Fruit fly (Drosophila melanogaster) whole organism, embryonic: ENCODE results near the gene CG13131.

Experiments
- Abd-B ChIP-seq: fragments of 200-800 bp; sonication (Bioruptor generic); optimal IDR thresholded peaks from 2 replicates; lab custom pipeline; 2018; ENCODE audit warnings: missing biosample characterization, mild to moderate bottlenecking, missing genetic modification characterization, moderate library complexity
- B-H1 ChIP-seq: fragments of 200-800 bp; sonication (Bioruptor generic); IDR thresholded peaks from 3 replicates; pipeline ENCODE4 v1.3.6; 2022; ENCODE audit warnings: missing biosample characterization, missing genetic modification characterization
- CG10654 ChIP-seq: fragments of 200-800 bp; sonication (Bioruptor generic); optimal IDR thresholded peaks from 2 replicates; lab custom pipeline; 2016; ENCODE audit warnings: missing biosample characterization, missing genetic modification characterization
- CG11560 ChIP-seq: fragments of 200-800 bp; sonication (Bioruptor generic); IDR thresholded peaks from 3 replicates; pipeline ENCODE4 v1.3.6; 2022; ENCODE audit warnings: missing biosample characterization, missing genetic modification characterization
- CG12071 ChIP-seq: fragments of 200-800 bp; sonication (Bioruptor generic); optimal IDR thresholded peaks from 3 replicates; lab custom pipeline; 2018; ENCODE audit warnings: missing biosample characterization, mild to moderate bottlenecking, missing genetic modification characterization
- CG12769 ChIP-seq: fragments of 200-800 bp; sonication (Bioruptor generic); optimal IDR thresholded peaks from 2 replicates; lab custom pipeline; 2019; ENCODE audit warnings: missing biosample characterization, mild to moderate bottlenecking, missing genetic modification characterization, moderate library complexity
- CG12942 ChIP-seq: fragments of 200-800 bp; sonication (Bioruptor generic); optimal IDR thresholded peaks from 3 replicates; lab custom pipeline; 2016; ENCODE audit warnings: missing biosample characterization, missing genetic modification characterization
- CG15269 ChIP-seq: fragments of 200-800 bp; sonication (Bioruptor generic); optimal IDR thresholded peaks from 2 replicates; lab custom pipeline; 2018; ENCODE audit warnings: missing biosample characterization, mild to moderate bottlenecking, missing genetic modification characterization, moderate library complexity
- CG15601 ChIP-seq: fragments of 200-800 bp; sonication (Bioruptor generic); optimal IDR thresholded peaks from 3 replicates; lab custom pipeline; 2019; ENCODE audit warnings: missing biosample characterization, mild to moderate bottlenecking, missing genetic modification characterization, moderate library complexity
- CG3065 ChIP-seq: fragments of 200-800 bp; sonication (Bioruptor generic); optimal IDR thresholded peaks from 2 replicates; lab custom pipeline; 2016; ENCODE audit warnings: missing biosample characterization, missing genetic modification characterization
- CG34422 ChIP-seq: fragments of 200-800 bp; sonication (Bioruptor generic); IDR thresholded peaks from 3 replicates; pipeline ENCODE4 v1.3.6; 2022; ENCODE audit warnings: missing biosample characterization, missing genetic modification characterization
- CG4404 ChIP-seq: fragments of 200-800 bp; sonication (Bioruptor generic); IDR thresholded peaks from 2 replicates; pipeline ENCODE4 v1.3.6; 2022; ENCODE audit warnings: missing biosample characterization, missing genetic modification characterization
- CG8924 ChIP-seq: fragments of 200-800 bp; optimal IDR thresholded peaks from 3 replicates; lab custom pipeline; 2019; ENCODE audit warnings: missing biosample characterization, mild to moderate bottlenecking, missing genetic modification characterization, moderate library complexity
- CG9609 ChIP-seq: fragments of 200-800 bp; sonication (Bioruptor generic); optimal IDR thresholded peaks from 3 replicates; lab custom pipeline; 2016; ENCODE audit warnings: missing biosample characterization, missing genetic modification characterization
- CTCF ChIP-seq: fragments of 200-800 bp; sonication (Bioruptor generic); optimal IDR thresholded peaks from 2 replicates; lab custom pipeline; 2017; ENCODE audit warnings: missing biosample characterization, mild to moderate bottlenecking, missing genetic modification characterization, moderate library complexity
- CoRest ChIP-seq: fragments of 200-800 bp; sonication (Bioruptor generic); optimal IDR thresholded peaks from 3 replicates; lab custom pipeline; 2018; ENCODE audit warnings: missing biosample characterization, mild to moderate bottlenecking, missing genetic modification characterization, moderate library complexity
- Dbx ChIP-seq: fragments of 200-800 bp; sonication (Bioruptor generic); IDR thresholded peaks from 3 replicates; pipeline ENCODE4 v1.3.6; 2022; ENCODE audit warnings: missing biosample characterization, missing genetic modification characterization
- Drgx ChIP-seq: fragments of 200-800 bp; sonication (Bioruptor generic); IDR thresholded peaks from 2 replicates; pipeline ENCODE4 v1.3.6; 2022; ENCODE audit warnings: missing biosample characterization, missing genetic modification characterization
- H2.0 ChIP-seq: fragments of 200-800 bp; sonication (Bioruptor generic); IDR thresholded peaks from 2 replicates; pipeline ENCODE4 v1.3.6; 2022; ENCODE audit warnings: missing biosample characterization, missing genetic modification characterization
- HLH3B ChIP-seq: fragments of 200-800 bp; sonication (Bioruptor generic); IDR thresholded peaks from 2 replicates; pipeline ENCODE4 v1.3.6; 2022; ENCODE audit warnings: missing biosample characterization, missing genetic modification characterization
- Lpt ChIP-seq: fragments of >200 bp; optimal IDR thresholded peaks from 2 replicates; lab custom pipeline; 2018; ENCODE audit warnings: missing biosample characterization, missing genetic modification characterization
- NC2α ChIP-seq: fragments of 200-800 bp; sonication (Bioruptor generic); optimal IDR thresholded peaks from 2 replicates; lab custom pipeline; 2016; ENCODE audit warnings: missing biosample characterization, missing genetic modification characterization
- Nf-YA ChIP-seq: fragments of 200-800 bp; sonication (Bioruptor generic); IDR thresholded peaks from 2 replicates; pipeline ENCODE4 v1.3.6; 2022; ENCODE audit warnings: missing biosample characterization, missing genetic modification characterization
- Ravus ChIP-seq: fragments of 200-800 bp; sonication (Bioruptor generic); IDR thresholded peaks from 2 replicates; pipeline ENCODE4 v1.3.6; 2022; ENCODE audit warnings: missing biosample characterization, missing genetic modification characterization
- Ssrp ChIP-seq: fragments of 200-800 bp; sonication (Bioruptor generic); optimal IDR thresholded peaks from 2 replicates; lab custom pipeline; 2018; ENCODE audit warnings: missing biosample characterization, mild to moderate bottlenecking, missing genetic modification characterization, moderate library complexity
- ara ChIP-seq: fragments of 200-800 bp; sonication (Bioruptor generic); IDR thresholded peaks from 2 replicates; pipeline ENCODE4 v1.3.6; 2022; ENCODE audit warnings: missing biosample characterization, missing genetic modification characterization
- chn ChIP-seq: fragments of 200-800 bp; sonication (Bioruptor generic); optimal IDR thresholded peaks from 2 replicates; lab custom pipeline; 2016; ENCODE audit warnings: missing biosample characterization, missing genetic modification characterization
- ci ChIP-seq: fragments of 200-800 bp; sonication (Bioruptor generic); IDR thresholded peaks from 3 replicates; pipeline ENCODE4 v1.3.6; 2022; ENCODE audit warnings: missing biosample characterization, missing genetic modification characterization
- croc ChIP-seq: fragments of 200-800 bp; sonication (Bioruptor generic); conservative IDR thresholded peaks from 3 replicates; pipeline ENCODE4 v1.3.6; 2022; ENCODE audit warnings: missing biosample characterization, missing genetic modification characterization
- crp ChIP-seq, 2 experiments: fragments of 200-800 bp; sonication (Bioruptor generic); optimal IDR thresholded peaks; 2 replicates in 1 of 2; 3 replicates in 1 of 2; lab custom pipeline; 2017; ENCODE audit warnings: missing biosample characterization in 2 of 2, missing genetic modification characterization in 2 of 2, mild to moderate bottlenecking in 1 of 2, moderate library complexity in 1 of 2
- dimm ChIP-seq: fragments of 200-800 bp; sonication (Bioruptor generic); IDR thresholded peaks from 2 replicates; pipeline ENCODE4 v1.3.6; 2022; ENCODE audit warnings: missing biosample characterization, missing genetic modification characterization
- dysf ChIP-seq: fragments of 200-800 bp; sonication (Bioruptor generic); IDR thresholded peaks from 3 replicates; pipeline ENCODE4 v1.3.6; 2022; ENCODE audit warnings: missing biosample characterization, missing genetic modification characterization
- ems ChIP-seq: fragments of 200-800 bp; sonication (Bioruptor generic); optimal IDR thresholded peaks from 3 replicates; lab custom pipeline; 2016; ENCODE audit warnings: missing biosample characterization, missing genetic modification characterization
- esg ChIP-seq: fragments of 200-800 bp; sonication (Bioruptor generic); conservative IDR thresholded peaks from 2 replicates; pipeline ENCODE4 v1.3.6; 2022; ENCODE audit warnings: missing biosample characterization, missing genetic modification characterization
- ewg ChIP-seq: fragments of 200-800 bp; sonication (Bioruptor generic); optimal IDR thresholded peaks from 3 replicates; lab custom pipeline; 2017; ENCODE audit warnings: mild to moderate bottlenecking, missing biosample characterization, missing genetic modification reagents, missing genetic modification characterization
- gt ChIP-seq: fragments of 200-800 bp; sonication (Bioruptor generic); IDR thresholded peaks from 2 replicates; pipeline ENCODE4 v1.3.6; 2022; ENCODE audit warnings: missing biosample characterization, missing genetic modification characterization
- her ChIP-seq: fragments of 200-800 bp; sonication (Bioruptor generic); optimal IDR thresholded peaks from 2 replicates; lab custom pipeline; 2016; ENCODE audit warnings: missing biosample characterization, missing genetic modification characterization
- lmd ChIP-seq: fragments of 200-800 bp; sonication (Bioruptor generic); IDR thresholded peaks from 2 replicates; pipeline ENCODE4 v1.3.6; 2022; ENCODE audit warnings: missing biosample characterization, missing genetic modification characterization
- nerfin-1 ChIP-seq: fragments of 200-800 bp; sonication (Bioruptor generic); optimal IDR thresholded peaks from 3 replicates; lab custom pipeline; 2019; ENCODE audit warnings: missing biosample characterization, mild to moderate bottlenecking, missing genetic modification characterization, moderate library complexity
- nmo ChIP-seq: fragments of 200-800 bp; sonication (Bioruptor generic); optimal IDR thresholded peaks from 2 replicates; lab custom pipeline; 2018; ENCODE audit warnings: missing biosample characterization, mild to moderate bottlenecking, missing genetic modification characterization, moderate library complexity
- otp ChIP-seq: fragments of 200-800 bp; sonication (Bioruptor generic); IDR thresholded peaks from 3 replicates; pipeline ENCODE4, ENCODE4 v1.3.6; 2022; ENCODE audit warnings: missing biosample characterization, missing genetic modification characterization
- phol ChIP-seq: fragments of 200-800 bp; sonication (Bioruptor generic); optimal IDR thresholded peaks from 3 replicates; lab custom pipeline; 2018; ENCODE audit warnings: missing biosample characterization, mild to moderate bottlenecking, missing genetic modification characterization, moderate library complexity
- tap ChIP-seq: fragments of 200-800 bp; optimal IDR thresholded peaks from 3 replicates; lab custom pipeline; 2019; ENCODE audit warnings: missing biosample characterization, mild to moderate bottlenecking, missing genetic modification characterization, moderate library complexity
- tin ChIP-seq: fragments of 200-800 bp; sonication (Bioruptor generic); optimal IDR thresholded peaks from 3 replicates; lab custom pipeline; 2016; ENCODE audit warnings: missing biosample characterization, missing genetic modification characterization
- toy ChIP-seq: fragments of 200-800 bp; sonication (Bioruptor generic); IDR thresholded peaks from 2 replicates; pipeline ENCODE4 v1.3.6; 2022; ENCODE audit warnings: missing biosample characterization, missing genetic modification characterization
- trem ChIP-seq: fragments of 200-800 bp; optimal IDR thresholded peaks from 3 replicates; lab custom pipeline; 2019; ENCODE audit warnings: missing biosample characterization, mild to moderate bottlenecking, missing genetic modification characterization, moderate library complexity
- trh ChIP-seq: fragments of 200-800 bp; sonication (Bioruptor generic); optimal IDR thresholded peaks from 2 replicates; lab custom pipeline; 2016; ENCODE audit warnings: missing biosample characterization, missing genetic modification characterization
- ttk ChIP-seq: fragments of 200-800 bp; sonication (Bioruptor generic); IDR thresholded peaks from 2 replicates; pipeline ENCODE4 v2.1.2; 2022; ENCODE audit warnings: missing biosample characterization, missing genetic modification characterization
- yki ChIP-seq: fragments of >200 bp; optimal IDR thresholded peaks from 3 replicates; lab custom pipeline; 2018
- zfh1 ChIP-seq: fragments of 200-800 bp; sonication (Bioruptor generic); IDR thresholded peaks from 3 replicates; pipeline ENCODE4 v1.3.6; 2022; ENCODE audit warnings: missing biosample characterization, missing genetic modification characterization

Gene CG13131

dm6 chr2L:9986402-9987350 lies 30.6 kb downstream of the CG13131 start (continued):
- TF ChIP-seq Lpt (GFP tag; lab: Kevin White, UChicago): no peak
- TF ChIP-seq ara (GFP tag; lab: Robert Waterston, UW): peak; percentile 74
- no peak for TF ChIP-seq toy (GFP tag; lab: Robert Waterston, UW)
- peak; percentile 21 for TF ChIP-seq Abd-B
- no peak for TF ChIP-seq Ravus (GFP tag; lab: Robert Waterston, UW)
- peak; percentile 18 for TF ChIP-seq CG15601
- peak; percentile 41 for TF ChIP-seq CG12071 (GFP tag; lab: Kevin White, UChicago)
- peak; percentile 67 for TF ChIP-seq phol
- no peak for TF ChIP-seq Nf-YA (GFP tag; lab: Robert Waterston, UW)
- TF ChIP-seq crp (GFP tag; optimal IDR thresholded peaks at IDR 0.05; lab: Kevin White, UChicago): no peak
- peak; percentile 59; the same call in 2 of the 3 replicates for TF ChIP-seq CG34422 (GFP tag; lab: Robert Waterston, UW)
- TF ChIP-seq chn (GFP tag; lab: Kevin White, UChicago): no peak
- TF ChIP-seq H2.0 (GFP tag; lab: Robert Waterston, UW): 0 out of 2 replicates have a peak, but pooled peaks have one; percentile 48
- TF ChIP-seq her: no peak
- peak; percentile 58 for TF ChIP-seq tap (tag; lab: Kevin White, UChicago)
- TF ChIP-seq CG11560 (tag; lab: Robert Waterston, UW): 0 out of 3 replicates have a peak, but pooled peaks have one; percentile 11
- peak; percentile 79 for TF ChIP-seq ci
- TF ChIP-seq Drgx (GFP tag; lab: Robert Waterston, UW): peak; percentile 94
- no peak for TF ChIP-seq Dbx (GFP tag; lab: Robert Waterston, UW)
- TF ChIP-seq CG8924 (tag; lab: Kevin White, UChicago): peak; percentile 22
- peak; percentile 82 for TF ChIP-seq ttk (GFP tag; lab: Robert Waterston, UW)
- peak; percentile 68 for TF ChIP-seq croc (GFP tag; lab: Robert Waterston, UW)
- TF ChIP-seq yki (lab: Kevin White, UChicago): no peak
- TF ChIP-seq nerfin-1: peak; percentile 42
- peak; percentile 59 for TF ChIP-seq Ssrp (tag; lab: Kevin White, UChicago)
- peak; percentile 75; the same call in 2 of the 3 replicates for TF ChIP-seq zfh1 (GFP tag; lab: Robert Waterston, UW)
- TF ChIP-seq HLH3B (GFP tag; lab: Robert Waterston, UW): peak; percentile 73
- TF ChIP-seq CG10654 (GFP tag; lab: Kevin White, UChicago): no peak
- no peak; the same call in 1 of the 2 replicates for TF ChIP-seq gt (GFP tag; lab: Robert Waterston, UW)
- TF ChIP-seq CG15269: no peak
- TF ChIP-seq otp: peak; percentile 70; the same call in 2 of the 3 replicates
- TF ChIP-seq CG4404 (GFP tag; lab: Robert Waterston, UW): peak; percentile 36; the same call in 1 of the 2 replicates
- peak; percentile 65 for TF ChIP-seq lmd (GFP tag; lab: Robert Waterston, UW)
- TF ChIP-seq esg (GFP tag; lab: Robert Waterston, UW): 0 out of 2 replicates have a peak, but pooled peaks have one; percentile 12
- TF ChIP-seq tin (GFP tag; lab: Kevin White, UChicago): peak; percentile 39
- no peak for TF ChIP-seq CG12769 (tag; lab: Kevin White, UChicago)
- TF ChIP-seq ems (GFP tag; lab: Kevin White, UChicago): no peak
- peak; percentile 1 for TF ChIP-seq CG12942 (GFP tag; lab: Kevin White, UChicago)
- TF ChIP-seq CG9609 (GFP tag; lab: Kevin White, UChicago): peak; percentile 44
- TF ChIP-seq trem (tag; lab: Kevin White, UChicago): peak; percentile 27
- TF ChIP-seq CG3065 (GFP tag; lab: Kevin White, UChicago): no peak
- no peak for TF ChIP-seq NC2α (GFP tag; lab: Kevin White, UChicago)
- TF ChIP-seq dimm: no peak
- TF ChIP-seq CoRest (tag; lab: Kevin White, UChicago): no peak
- peak; percentile 76 for TF ChIP-seq nmo (GFP tag; lab: Kevin White, UChicago)
- TF ChIP-seq dysf (GFP tag; lab: Robert Waterston, UW): peak; percentile 55; the same call in 2 of the 3 replicates
- TF ChIP-seq B-H1: 0 out of 3 replicates have a peak, but pooled peaks have one; percentile 26
- peak; percentile 36 for TF ChIP-seq ewg (GFP tag; lab: Kevin White, UChicago)
- no peak for TF ChIP-seq trh (GFP tag; lab: Kevin White, UChicago)
- no peak for TF ChIP-seq CTCF (GFP tag; lab: Kevin White, UChicago)
